Fruit fly (Drosophila melanogaster) whole organism, adult: ENCODE results near the gene ome.

Experiments used
- CG11617 ChIP-seq: fragments of 200-800 bp; sonication (Bioruptor generic); optimal IDR thresholded peaks from 2 replicates; lab custom pipeline; 2017; ENCODE audit warnings: mild to moderate bottlenecking, missing biosample characterization, missing genetic modification reagents, missing genetic modification characterization
- CG12768 ChIP-seq: fragments of 200-800 bp; sonication (Bioruptor generic); optimal IDR thresholded peaks from 2 replicates; lab custom pipeline; 2017; ENCODE audit warnings: missing biosample characterization, missing genetic modification characterization, mild to moderate bottlenecking, moderate library complexity, missing genetic modification reagents
- CG14711 ChIP-seq: fragments of 200-800 bp; sonication (Bioruptor generic); optimal IDR thresholded peaks from 2 replicates; lab custom pipeline; 2018; ENCODE audit warnings: missing biosample characterization, mild to moderate bottlenecking, missing genetic modification characterization, moderate library complexity
- CG1620 ChIP-seq: fragments of 200-800 bp; sonication (Bioruptor generic); optimal IDR thresholded peaks from 2 replicates; lab custom pipeline; 2016; ENCODE audit warnings: missing biosample characterization, missing genetic modification characterization
- CG33017 ChIP-seq: fragments of 200-800 bp; sonication (Bioruptor generic); optimal IDR thresholded peaks from 2 replicates; lab custom pipeline; 2018; ENCODE audit warnings: missing biosample characterization, mild to moderate bottlenecking, missing genetic modification characterization, moderate library complexity
- CG5204 ChIP-seq: fragments of 200-800 bp; sonication (Bioruptor generic); optimal IDR thresholded peaks from 2 replicates; lab custom pipeline; 2016; ENCODE audit warnings: missing biosample characterization, missing genetic modification characterization
- CG7045 ChIP-seq: fragments of 200-800 bp; sonication (Bioruptor generic); optimal IDR thresholded peaks from 2 replicates; lab custom pipeline; 2017; ENCODE audit warnings: missing biosample characterization, mild to moderate bottlenecking, missing genetic modification characterization
- CG7101 ChIP-seq: fragments of 200-800 bp; sonication (Bioruptor generic); optimal IDR thresholded peaks from 2 replicates; lab custom pipeline; 2018; ENCODE audit warnings: missing biosample characterization, mild to moderate bottlenecking, missing genetic modification characterization, moderate library complexity
- Clk ChIP-seq: fragments of 200-800 bp; sonication (Bioruptor generic); optimal IDR thresholded peaks from 2 replicates; lab custom pipeline; 2017; ENCODE audit warnings: missing biosample characterization, missing genetic modification characterization
- Crg-1 ChIP-seq: fragments of 200-800 bp; sonication (Bioruptor generic); optimal IDR thresholded peaks from 2 replicates; lab custom pipeline; 2016; ENCODE audit warnings: missing biosample characterization, missing genetic modification characterization
- Hr96 ChIP-seq: fragments of 200-800 bp; sonication (Bioruptor generic); optimal IDR thresholded peaks from 2 replicates; lab custom pipeline; 2016; ENCODE audit warnings: missing biosample characterization, missing genetic modification characterization
- Mnt ChIP-seq: fragments of 200-800 bp; sonication (Bioruptor generic); optimal IDR thresholded peaks from 2 replicates; lab custom pipeline; 2016; ENCODE audit warnings: missing biosample characterization, mild to moderate bottlenecking, missing genetic modification characterization
- bab1 ChIP-seq: fragments of 200-800 bp; sonication (Bioruptor generic); optimal IDR thresholded peaks from 3 replicates; lab custom pipeline; 2019; ENCODE audit warnings: missing biosample characterization, mild to moderate bottlenecking, missing genetic modification characterization, moderate library complexity
- cic ChIP-seq: fragments of 200-800 bp; sonication (Bioruptor generic); optimal IDR thresholded peaks from 2 replicates; lab custom pipeline; 2017; ENCODE audit warnings: missing biosample characterization, mild to moderate bottlenecking, missing genetic modification characterization, moderate library complexity
- cnc ChIP-seq, 2 experiments: fragments of >200 bp; optimal IDR thresholded peaks; 2 replicates each; lab custom pipeline; 2017
- kay ChIP-seq: fragments of 200-800 bp; sonication (Bioruptor generic); peaks from one replicate; lab custom pipeline; 2016; ENCODE audit warnings: missing biosample characterization, missing genetic modification characterization, borderline replicate concordance
- ovo ChIP-seq: fragments of 200-800 bp; sonication (Bioruptor generic); optimal IDR thresholded peaks from 2 replicates; lab custom pipeline; 2016; ENCODE audit warnings: missing biosample characterization, missing genetic modification characterization
- pad ChIP-seq: fragments of 200-800 bp; sonication (Bioruptor generic); optimal IDR thresholded peaks from 3 replicates; lab custom pipeline; 2017; ENCODE audit warnings: missing biosample characterization, missing genetic modification characterization, mild to moderate bottlenecking, moderate library complexity, missing genetic modification reagents
- tj ChIP-seq: fragments of 200-800 bp; sonication (Bioruptor generic); optimal IDR thresholded peaks from 3 replicates; lab custom pipeline; 2017; ENCODE audit warnings: missing biosample characterization, mild to moderate bottlenecking, missing genetic modification characterization, moderate library complexity
- toe ChIP-seq: fragments of 200-800 bp; sonication (Bioruptor generic); optimal IDR thresholded peaks from 2 replicates; lab custom pipeline; 2016; ENCODE audit warnings: missing biosample characterization, missing genetic modification characterization

Gene ome

dm6 chr3L:14648922-14649321, 23.7 kb upstream of the ome start:
- TF ChIP-seq CG5204 (GFP tag; lab: Kevin White, UChicago): no peak
- no peak for TF ChIP-seq cnc (optimal IDR thresholded peaks at IDR 0.05; lab: Kevin White, UChicago)
- no peak for TF ChIP-seq tj (GFP tag; lab: Kevin White, UChicago)

- no peak for TF ChIP-seq bab1 (GFP tag; lab: Kevin White, UChicago)
- peak; percentile 38 for TF ChIP-seq kay (GFP tag; lab: Kevin White, UChicago)
- peak; percentile 44 for TF ChIP-seq tj (GFP tag; lab: Kevin White, UChicago)
- TF ChIP-seq CG33017 (tag; lab: Kevin White, UChicago): no peak
- no peak for TF ChIP-seq Mnt (GFP tag; lab: Kevin White, UChicago)
- no peak for TF ChIP-seq cnc (optimal IDR thresholded peaks at IDR 0.05; lab: Kevin White, UChicago)
- no peak for TF ChIP-seq pad (GFP tag; lab: Kevin White, UChicago)
- TF ChIP-seq CG7101 (tag; lab: Kevin White, UChicago): no peak
- no peak for TF ChIP-seq Clk (GFP tag; lab: Kevin White, UChicago)
- no peak for TF ChIP-seq toe (GFP tag; lab: Kevin White, UChicago)
- TF ChIP-seq CG5204 (GFP tag; lab: Kevin White, UChicago): no peak
- no peak for TF ChIP-seq CG12768 (GFP tag; lab: Kevin White, UChicago)
- no peak for TF ChIP-seq ovo (GFP tag; lab: Kevin White, UChicago)
- TF ChIP-seq CG7045 (GFP tag; lab: Kevin White, UChicago): no peak
- TF ChIP-seq CG1620 (GFP tag; lab: Kevin White, UChicago): no peak
- no peak for TF ChIP-seq Hr96
- TF ChIP-seq Crg-1 (GFP tag; lab: Kevin White, UChicago): no peak
- TF ChIP-seq CG11617 (GFP tag; lab: Kevin White, UChicago): no peak
- peak; percentile 85 for TF ChIP-seq cic
Observed at dm6 chr3L:14650348-14650747, 22.3 kb upstream of the ome start.

- TF ChIP-seq Hr96 (no peak), Clk (GFP tag; lab: Kevin White, UChicago) (no peak), CG7101 (tag; lab: Kevin White, UChicago) (no peak), Crg-1 (GFP tag; lab: Kevin White, UChicago) (no peak), cnc (optimal IDR thresholded peaks at IDR 0.05; lab: Kevin White, UChicago) (no peak), CG5204 (GFP tag; lab: Kevin White, UChicago) (no peak), bab1 (GFP tag; lab: Kevin White, UChicago) (no peak), ovo (GFP tag; lab: Kevin White, UChicago) (no peak), CG12768 (GFP tag; lab: Kevin White, UChicago) (no peak), cic (no peak)
Observed at dm6 chr3L:14652554-14652953, 20.1 kb upstream of the ome start.

- TF ChIP-seq CG7101 (tag; lab: Kevin White, UChicago): no peak
- TF ChIP-seq ovo (GFP tag; lab: Kevin White, UChicago): no peak
- no peak for TF ChIP-seq Crg-1 (GFP tag; lab: Kevin White, UChicago)
- TF ChIP-seq CG14711 (tag; lab: Kevin White, UChicago): no peak
- TF ChIP-seq toe (GFP tag; lab: Kevin White, UChicago): no peak
- no peak for TF ChIP-seq CG7045 (GFP tag; lab: Kevin White, UChicago)
- no peak for TF ChIP-seq tj (GFP tag; lab: Kevin White, UChicago)
- TF ChIP-seq CG5204 (GFP tag; lab: Kevin White, UChicago): no peak
- TF ChIP-seq bab1 (GFP tag; lab: Kevin White, UChicago): no peak
- TF ChIP-seq CG12768 (GFP tag; lab: Kevin White, UChicago): no peak
- TF ChIP-seq pad (GFP tag; lab: Kevin White, UChicago): no peak
- TF ChIP-seq CG33017 (tag; lab: Kevin White, UChicago): no peak
- TF ChIP-seq CG11617 (GFP tag; lab: Kevin White, UChicago): no peak
- no peak for TF ChIP-seq cnc (optimal IDR thresholded peaks at IDR 0.05; lab: Kevin White, UChicago)
- TF ChIP-seq Clk (GFP tag; lab: Kevin White, UChicago): no peak
- no peak for TF ChIP-seq CG1620 (GFP tag; lab: Kevin White, UChicago)
- TF ChIP-seq Hr96: no peak
- no peak for TF ChIP-seq kay (GFP tag; lab: Kevin White, UChicago)
- no peak for TF ChIP-seq cic
- TF ChIP-seq Mnt (GFP tag; lab: Kevin White, UChicago): no peak
Observed at dm6 chr3L:14654737-14655136, 17.9 kb upstream of the ome start.

- TF ChIP-seq Mnt (GFP tag; lab: Kevin White, UChicago) (no peak), pad (GFP tag; lab: Kevin White, UChicago) (no peak), toe (GFP tag; lab: Kevin White, UChicago) (no peak), Crg-1 (GFP tag; lab: Kevin White, UChicago) (no peak), CG7045 (GFP tag; lab: Kevin White, UChicago) (no peak), Hr96 (no peak), kay (GFP tag; lab: Kevin White, UChicago) (no peak), cnc (optimal IDR thresholded peaks at IDR 0.05; lab: Kevin White, UChicago) (no peak), CG14711 (tag; lab: Kevin White, UChicago) (no peak), CG12768 (GFP tag; lab: Kevin White, UChicago) (no peak), ovo (GFP tag; lab: Kevin White, UChicago) (no peak), Clk (GFP tag; lab: Kevin White, UChicago) (no peak), cic (no peak), bab1 (GFP tag; lab: Kevin White, UChicago) (no peak), CG33017 (tag; lab: Kevin White, UChicago) (no peak), CG11617 (GFP tag; lab: Kevin White, UChicago) (no peak), CG7101 (tag; lab: Kevin White, UChicago) (no peak)
Observed at dm6 chr3L:14655178-14655577, 17.5 kb upstream of the ome start.

dm6 chr3L:14655681-14656080, 17.0 kb upstream of the ome start:
- TF ChIP-seq cic (no peak), CG5204 (GFP tag; lab: Kevin White, UChicago) (no peak), CG7045 (GFP tag; lab: Kevin White, UChicago) (no peak), CG33017 (tag; lab: Kevin White, UChicago) (no peak), tj (GFP tag; lab: Kevin White, UChicago) (no peak), bab1 (GFP tag; lab: Kevin White, UChicago) (no peak)
